Fruit fly (Drosophila melanogaster) Kc167 (cell line): Measurements from ENCODE around the gene Ubr3.

ENCODE experiments used
- Myc ChIP-seq: fragments of >200 bp; optimal IDR thresholded peaks from 2 replicates; lab custom pipeline; 2017; ENCODE audit warnings: missing external identifiers
- Sin3A ChIP-seq: fragments of >200 bp; optimal IDR thresholded peaks from 2 replicates; lab custom pipeline; 2018; ENCODE audit warnings: missing external identifiers
- h ChIP-seq: fragments of >200 bp; optimal IDR thresholded peaks from 3 replicates; lab custom pipeline; 2018; ENCODE audit warnings: missing external identifiers
- insv ChIP-seq: fragments of >200 bp; optimal IDR thresholded peaks from 3 replicates; lab custom pipeline; 2018; ENCODE audit warnings: missing external identifiers
- psq ChIP-seq: fragments of >200 bp; optimal IDR thresholded peaks from 2 replicates; lab custom pipeline; 2017; ENCODE audit warnings: missing external identifiers

- TF ChIP-seq psq (lab: Kevin White, UChicago) (no peak), insv (lab: Kevin White, UChicago) (no peak), h (lab: Kevin White, UChicago) (no peak), Sin3A (no peak), Myc (lab: Kevin White, UChicago) (no peak)
These were observed 59.6 kb downstream of the Ubr3 start, which contains the start of gene Tbh for dm6 chrX:7995171-7995747.
